Worm (Caenorhabditis elegans) whole organism, young adult: ENCODE results near the gene ent-1.
A peak's percentile ranks its signal among the peaks of the same experiment; 100 is the strongest.

Source experiments
- B0019.2 ChIP-seq: fragments of 200-800 bp; sonication (Bioruptor generic); conservative IDR thresholded peaks from 2 replicates; pipeline ENCODE4 v1.3.6; 2022; ENCODE audit warnings: missing genetic modification reagents, missing genetic modification characterization, missing compliant biosample characterization
- B0035.1 ChIP-seq: sonication (generic microtip); optimal IDR thresholded peaks from 2 replicates; lab custom pipeline; 2016; ENCODE audit warnings: missing genetic modification characterization, mild to moderate bottlenecking, missing compliant biosample characterization, missing genotype, missing genetic modification reagents
- B0261.1 ChIP-seq: sonication (generic microtip); optimal IDR thresholded peaks from 2 replicates; lab custom pipeline; 2016; ENCODE audit warnings: mild to moderate bottlenecking, missing genetic modification characterization, moderate library complexity, missing compliant biosample characterization
- C17E4.6 ChIP-seq: fragments of 200-800 bp; sonication (Bioruptor generic); IDR thresholded peaks from 2 replicates; pipeline ENCODE4 v1.3.6; 2022; ENCODE audit warnings: missing genetic modification reagents, missing genetic modification characterization, missing compliant biosample characterization
- D2030.7 ChIP-seq: fragments of 200-800 bp; sonication (Bioruptor generic); IDR thresholded peaks from 2 replicates; pipeline ENCODE4 v1.3.6; 2022; ENCODE audit warnings: missing genetic modification reagents, missing genetic modification characterization, missing compliant biosample characterization
- F22D6.2 ChIP-seq: sonication (generic microtip); optimal IDR thresholded peaks from 2 replicates; lab custom pipeline; 2016; ENCODE audit warnings: mild to moderate bottlenecking, missing genetic modification characterization, missing compliant biosample characterization
- F23B12.7 ChIP-seq: sonication (generic microtip); optimal IDR thresholded peaks from 2 replicates; lab custom pipeline; 2017; ENCODE audit warnings: missing genetic modification characterization, mild to moderate bottlenecking, missing compliant biosample characterization, antibody characterized with exemption, moderate library complexity; ENCODE audit not compliant: insufficient read depth
- F33H1.4 ChIP-seq: fragments of 200-800 bp; sonication (Bioruptor generic); IDR thresholded peaks from 2 replicates; pipeline ENCODE4 v1.3.6; 2022; ENCODE audit warnings: missing genetic modification reagents, missing genetic modification characterization, missing compliant biosample characterization
- F52B5.7 ChIP-seq: sonication (generic microtip); optimal IDR thresholded peaks from 2 replicates; lab custom pipeline; 2016; ENCODE audit warnings: mild to moderate bottlenecking, missing genetic modification characterization, missing compliant biosample characterization
- F57A8.1 ChIP-seq: fragments of 200-800 bp; sonication (Bioruptor generic); optimal IDR thresholded peaks from 2 replicates; lab custom pipeline; 2018; ENCODE audit warnings: mild to moderate bottlenecking, missing genetic modification characterization, moderate library complexity, missing compliant biosample characterization
- K11D2.4 ChIP-seq: fragments of 200-800 bp; sonication (Bioruptor generic); IDR thresholded peaks from 2 replicates; pipeline ENCODE4 v1.3.6; 2022; ENCODE audit warnings: missing genetic modification reagents, missing genetic modification characterization, missing compliant biosample characterization
- K12H6.12 ChIP-seq: fragments of 200-800 bp; sonication (Bioruptor generic); optimal IDR thresholded peaks from 2 replicates; lab custom pipeline; 2018; ENCODE audit warnings: mild to moderate bottlenecking, missing genetic modification characterization, missing compliant biosample characterization
- T07F8.4 ChIP-seq: sonication (generic microtip); optimal IDR thresholded peaks from 2 replicates; lab custom pipeline; 2016; ENCODE audit warnings: mild to moderate bottlenecking, missing genetic modification characterization, moderate library complexity, missing compliant biosample characterization
- Y53G8AR.9 ChIP-seq: fragments of 200-800 bp; sonication (Bioruptor generic); conservative IDR thresholded peaks from 2 replicates; pipeline ENCODE4 v1.3.6; 2022; ENCODE audit warnings: missing genetic modification reagents, missing genetic modification characterization, missing compliant biosample characterization
- Y95B8A.8 ChIP-seq: fragments of 200-800 bp; sonication (Bioruptor generic); IDR thresholded peaks from 2 replicates; pipeline ENCODE4 v1.3.6; 2022; ENCODE audit warnings: missing genetic modification reagents, missing genetic modification characterization, missing compliant biosample characterization
- ama-1 ChIP-seq, 3 experiments: fragments of 150-350 bp in 1 of 3; sonication (generic microtip) in 2 of 3; optimal IDR thresholded peaks; 2 replicates each; lab custom pipeline; 2014 to 2018; ENCODE audit warnings: missing biosample characterization in 2 of 3, missing genetic modification characterization in 2 of 3, missing genetic modification reagents in 2 of 3
- aptf-3 ChIP-seq: fragments of 200-800 bp; sonication (Bioruptor generic); IDR thresholded peaks from 2 replicates; pipeline ENCODE4 v1.3.6; 2022; ENCODE audit warnings: missing genetic modification characterization, missing compliant biosample characterization
- attf-3 ChIP-seq: fragments of 200-800 bp; sonication (Bioruptor generic); conservative IDR thresholded peaks from 2 replicates; pipeline ENCODE4 v1.3.6; 2022; ENCODE audit warnings: missing genetic modification reagents, missing genetic modification characterization, missing compliant biosample characterization
- attf-5 ChIP-seq: fragments of 200-800 bp; sonication (Bioruptor generic); optimal IDR thresholded peaks from 2 replicates; lab custom pipeline; 2018; ENCODE audit warnings: mild to moderate bottlenecking, missing genetic modification characterization, missing compliant biosample characterization
- cebp-2 ChIP-seq: fragments of 200-800 bp; sonication (Bioruptor generic); IDR thresholded peaks from 2 replicates; pipeline ENCODE4 v1.3.6; 2022; ENCODE audit warnings: missing genetic modification characterization, missing compliant biosample characterization
- chd-7 ChIP-seq: sonication (generic microtip); optimal IDR thresholded peaks from 2 replicates; lab custom pipeline; 2016; ENCODE audit warnings: mild to moderate bottlenecking, missing genetic modification characterization, moderate library complexity, missing compliant biosample characterization
- die-1 ChIP-seq: sonication (generic microtip); optimal IDR thresholded peaks from 2 replicates; lab custom pipeline; 2016; ENCODE audit warnings: missing genotype, mild to moderate bottlenecking, missing genetic modification characterization, missing compliant biosample characterization
- efl-1 ChIP-seq: fragments of 150-350 bp; optimal IDR thresholded peaks from 2 replicates; lab custom pipeline; 2014; ENCODE audit warnings: missing biosample characterization, missing genetic modification reagents, missing genetic modification characterization
- egrh-3 ChIP-seq: fragments of 200-800 bp; sonication (Bioruptor generic); IDR thresholded peaks from 2 replicates; pipeline ENCODE4 v1.3.6; 2022; ENCODE audit warnings: missing genetic modification reagents, missing genetic modification characterization, missing compliant biosample characterization
- fkh-3 ChIP-seq: sonication (generic microtip); optimal IDR thresholded peaks from 2 replicates; lab custom pipeline; 2016; ENCODE audit warnings: mild to moderate bottlenecking, missing genetic modification characterization, missing compliant biosample characterization
- gei-17 ChIP-seq: fragments of 200-800 bp; sonication (Bioruptor generic); optimal IDR thresholded peaks from 2 replicates; lab custom pipeline; 2018; ENCODE audit warnings: mild to moderate bottlenecking, missing genetic modification characterization, missing compliant biosample characterization
- him-1 ChIP-seq: sonication (generic microtip); optimal IDR thresholded peaks from 2 replicates; lab custom pipeline; 2016; ENCODE audit warnings: missing genotype, missing genetic modification reagents, missing genetic modification characterization, missing compliant biosample characterization
- hlh-12 ChIP-seq: sonication (generic microtip); optimal IDR thresholded peaks from 2 replicates; lab custom pipeline; 2016; ENCODE audit warnings: missing genetic modification characterization, missing compliant biosample characterization
- hmg-1.2 ChIP-seq: fragments of 200-800 bp; sonication (Bioruptor generic); IDR thresholded peaks from 2 replicates; pipeline ENCODE4 v1.3.6; 2022; ENCODE audit warnings: missing genetic modification reagents, missing genetic modification characterization, missing compliant biosample characterization
- let-526 ChIP-seq: fragments of 200-800 bp; sonication (Bioruptor generic); IDR thresholded peaks from 2 replicates; pipeline ENCODE4 v1.3.6; 2022; ENCODE audit warnings: missing genetic modification reagents, missing genetic modification characterization, missing compliant biosample characterization
- let-607 ChIP-seq, 2 experiments: fragments of 200-800 bp in 1 of 2; sonication (Bioruptor generic) in 1 of 2; sonication (generic microtip) in 1 of 2; optimal IDR thresholded peaks; 2 replicates each; lab custom pipeline; 2016 to 2018; ENCODE audit warnings: mild to moderate bottlenecking in 2 of 2, missing compliant biosample characterization in 2 of 2, missing genetic modification characterization in 2 of 2, moderate library complexity in 2 of 2, missing genotype in 1 of 2
- lin-54 ChIP-seq: fragments of 200-800 bp; sonication (Bioruptor generic); optimal IDR thresholded peaks from 2 replicates; lab custom pipeline; 2018; ENCODE audit warnings: mild to moderate bottlenecking, missing genetic modification characterization, missing compliant biosample characterization
- lir-1 ChIP-seq: fragments of 200-800 bp; sonication (Bioruptor generic); conservative IDR thresholded peaks from 2 replicates; pipeline ENCODE4 v1.3.6; 2022; ENCODE audit warnings: missing genetic modification reagents, missing genetic modification characterization, missing compliant biosample characterization
- madf-10 ChIP-seq: sonication (generic microtip); optimal IDR thresholded peaks from 2 replicates; lab custom pipeline; 2016; ENCODE audit warnings: mild to moderate bottlenecking, missing genetic modification characterization, missing compliant biosample characterization
- madf-8 ChIP-seq: fragments of 200-800 bp; sonication (Bioruptor generic); conservative IDR thresholded peaks from 2 replicates; pipeline ENCODE4 v1.3.6; 2022; ENCODE audit warnings: missing genetic modification reagents, missing genetic modification characterization, missing compliant biosample characterization
- mcd-1 ChIP-seq: fragments of 200-800 bp; sonication (Bioruptor generic); IDR thresholded peaks from 2 replicates; pipeline ENCODE4 v1.3.6; 2022; ENCODE audit warnings: missing genetic modification reagents, missing genetic modification characterization, missing compliant biosample characterization
- mes-4 ChIP-seq: sonication (generic microtip); optimal IDR thresholded peaks from 2 replicates; lab custom pipeline; 2016; ENCODE audit warnings: missing genotype, missing genetic modification characterization, missing compliant biosample characterization
- nfya-1 ChIP-seq: sonication (generic microtip); optimal IDR thresholded peaks from 2 replicates; lab custom pipeline; 2017; ENCODE audit warnings: antibody characterized with exemption, missing compliant biosample characterization, missing genetic modification characterization, borderline replicate concordance; ENCODE audit not compliant: insufficient read depth
- nhr-120 ChIP-seq: fragments of 200-800 bp; sonication (Bioruptor generic); IDR thresholded peaks from 2 replicates; pipeline ENCODE4 v1.3.6; 2022; ENCODE audit warnings: missing genetic modification characterization, missing compliant biosample characterization
- pha-4 ChIP-seq: fragments of 150-350 bp; sonication (generic microtip); optimal IDR thresholded peaks from 2 replicates; lab custom pipeline; 2014; ENCODE audit warnings: missing biosample characterization, missing genetic modification reagents, missing genetic modification characterization
- rcor-1 ChIP-seq: fragments of 200-800 bp; sonication (Bioruptor generic); IDR thresholded peaks from 2 replicates; pipeline ENCODE4 v1.3.6; 2022; ENCODE audit warnings: missing genetic modification reagents, missing genetic modification characterization, missing compliant biosample characterization
- rpc-1 ChIP-seq, 2 experiments: fragments of 150-350 bp in 1 of 2; sonication (generic microtip) in 1 of 2; optimal IDR thresholded peaks; 2 replicates each; lab custom pipeline; 2014 to 2018; ENCODE audit warnings: missing biosample characterization in 1 of 2, missing genetic modification characterization in 1 of 2, missing genetic modification reagents in 1 of 2, missing genotype in 1 of 2
- snpc-1.1 ChIP-seq: sonication (generic microtip); optimal IDR thresholded peaks from 2 replicates; lab custom pipeline; 2017; ENCODE audit warnings: missing genetic modification characterization, mild to moderate bottlenecking, missing compliant biosample characterization, antibody characterized with exemption, moderate library complexity, missing genotype, missing genetic modification reagents; ENCODE audit not compliant: insufficient read depth
- sptf-2 ChIP-seq: fragments of 200-800 bp; sonication (Bioruptor generic); optimal IDR thresholded peaks from 2 replicates; lab custom pipeline; 2018; ENCODE audit warnings: mild to moderate bottlenecking, missing genetic modification characterization, missing compliant biosample characterization
- unc-62 ChIP-seq: fragments of 150-350 bp; optimal IDR thresholded peaks from 2 replicates; lab custom pipeline; 2014; ENCODE audit warnings: missing biosample characterization, missing genetic modification reagents, missing genetic modification characterization
- xnd-1 ChIP-seq: sonication (generic microtip); optimal IDR thresholded peaks from 2 replicates; lab custom pipeline; 2016; ENCODE audit warnings: missing genotype, missing genetic modification reagents, missing genetic modification characterization, missing compliant biosample characterization
- ztf-25 ChIP-seq: fragments of 200-800 bp; sonication (Bioruptor generic); IDR thresholded peaks from 2 replicates; pipeline ENCODE4 v1.3.6; 2022; ENCODE audit warnings: missing genetic modification reagents, missing genetic modification characterization, missing compliant biosample characterization
- ztf-26 ChIP-seq: sonication (generic microtip); optimal IDR thresholded peaks from 2 replicates; lab custom pipeline; 2017; ENCODE audit warnings: missing genetic modification characterization, missing compliant biosample characterization
- ztf-3 ChIP-seq: fragments of 200-800 bp; sonication (Bioruptor generic); optimal IDR thresholded peaks from 2 replicates; lab custom pipeline; 2018; ENCODE audit warnings: mild to moderate bottlenecking, missing genetic modification characterization, missing compliant biosample characterization

ent-1 gene

ce11 chrIV:11604909-11605308 is 50.4 kb downstream of the ent-1 start, which contains the start of the genes ragc-1 and Y24F12A.1 (continued):
- TF ChIP-seq pha-4 (peak; percentile 22), nhr-120 (GFP tag; lab: Robert Waterston, UW) (no peak), die-1 (tag; lab: Kevin White, UChicago) (no peak), K11D2.4 (GFP tag; lab: Robert Waterston, UW) (no peak), gei-17 (GFP tag; lab: Kevin White, UChicago) (no peak), ztf-26 (tag; lab: Kevin White, UChicago) (no peak), sptf-2 (no peak), F52B5.7 (tag; lab: Kevin White, UChicago) (no peak), cebp-2 (GFP tag; lab: Robert Waterston, UW) (no peak), attf-3 (GFP tag; lab: Robert Waterston, UW) (no peak), egrh-3 (GFP tag; lab: Robert Waterston, UW) (no peak), let-526 (no peak), B0019.2 (GFP tag; lab: Robert Waterston, UW) (no peak), F57A8.1 (no peak), chd-7 (no peak), hmg-1.2 (GFP tag; lab: Robert Waterston, UW) (no peak; the same call in 1 of the 2 replicates), nfya-1 (no peak), mes-4 (no peak), F33H1.4 (no peak; the same call in 1 of the 2 replicates), ama-1 (optimal IDR thresholded peaks at IDR 0.05; lab: Kevin White, UChicago) (no peak), ama-1 (GFP tag; optimal IDR thresholded peaks at IDR 0.05; lab: Kevin White, UChicago) (no peak), attf-5 (peak; percentile 70), T07F8.4 (no peak), hlh-12 (tag; lab: Kevin White, UChicago) (no peak), unc-62 (GFP tag; lab: Kevin White, UChicago) (no peak), aptf-3 (GFP tag; lab: Robert Waterston, UW) (no peak), D2030.7 (GFP tag; lab: Robert Waterston, UW) (no peak), K12H6.12 (tag; lab: Kevin White, UChicago) (no peak), madf-8 (GFP tag; lab: Robert Waterston, UW) (no peak), lin-54 (GFP tag; lab: Kevin White, UChicago) (no peak), Y95B8A.8 (no peak), lir-1 (GFP tag; lab: Robert Waterston, UW) (no peak), let-607 (tag; optimal IDR thresholded peaks at IDR 0.05; lab: Kevin White, UChicago) (no peak), rcor-1 (GFP tag; lab: Robert Waterston, UW) (no peak), B0261.1 (no peak), xnd-1 (tag; lab: Kevin White, UChicago) (no peak), snpc-1.1 (tag; lab: Kevin White, UChicago) (no peak), him-1 (no peak), F22D6.2 (tag; lab: Kevin White, UChicago) (no peak), ztf-25 (GFP tag; lab: Robert Waterston, UW) (no peak), F23B12.7 (peak; percentile 79), madf-10 (no peak), ztf-3 (no peak), B0035.1 (no peak), mcd-1 (GFP tag; lab: Robert Waterston, UW) (0 out of 2 replicates have a peak, but pooled peaks have one; percentile 19), rpc-1 (optimal IDR thresholded peaks at IDR 0.05; lab: Kevin White, UChicago) (no peak), rpc-1 (tag; optimal IDR thresholded peaks at IDR 0.05; lab: Kevin White, UChicago) (no peak), fkh-3 (tag; lab: Kevin White, UChicago) (no peak), efl-1 (GFP tag; lab: Kevin White, UChicago) (no peak), Y53G8AR.9 (no peak), C17E4.6 (GFP tag; lab: Robert Waterston, UW) (no peak)
